Fruit fly (Drosophila melanogaster) whole organism, pupa: Measurements from ENCODE around the gene Edg84A.

Experiments used
- CG10348 ChIP-seq: fragments of 200-800 bp; sonication (Bioruptor generic); IDR thresholded peaks from 2 replicates; pipeline ENCODE4 v1.3.6; 2022; ENCODE audit warnings: missing biosample characterization, missing genetic modification characterization
- CG14655 ChIP-seq: fragments of 200-800 bp; sonication (Bioruptor generic); optimal IDR thresholded peaks from 3 replicates; lab custom pipeline; 2017; ENCODE audit warnings: mild to moderate bottlenecking, missing biosample characterization, missing genetic modification reagents, missing genetic modification characterization
- CG17806 ChIP-seq: fragments of 200-800 bp; sonication (Bioruptor generic); optimal IDR thresholded peaks from 2 replicates; lab custom pipeline; 2018; ENCODE audit warnings: missing biosample characterization, mild to moderate bottlenecking, missing genetic modification characterization, moderate library complexity
- CG32121 ChIP-seq: fragments of 200-800 bp; sonication (Bioruptor generic); IDR thresholded peaks from 2 replicates; pipeline ENCODE4 v1.3.6; 2022; ENCODE audit warnings: missing biosample characterization, missing genetic modification characterization
- D1 ChIP-seq: fragments of 200-800 bp; sonication (Bioruptor generic); optimal IDR thresholded peaks from 2 replicates; lab custom pipeline; 2018; ENCODE audit warnings: missing biosample characterization, mild to moderate bottlenecking, missing genetic modification characterization, moderate library complexity
- Snoo ChIP-seq: fragments of 200-800 bp; sonication (Bioruptor generic); optimal IDR thresholded peaks from 3 replicates; lab custom pipeline; 2017; ENCODE audit warnings: missing biosample characterization, mild to moderate bottlenecking, missing genetic modification characterization, inconsistent platforms
- gl ChIP-seq: fragments of 200-800 bp; sonication (Bioruptor generic); optimal IDR thresholded peaks from 2 replicates; lab custom pipeline; 2018; ENCODE audit warnings: missing biosample characterization, mild to moderate bottlenecking, missing genetic modification characterization
- rn ChIP-seq: fragments of 200-800 bp; sonication (Bioruptor generic); IDR thresholded peaks from 2 replicates; pipeline ENCODE4 v1.3.6; 2022; ENCODE audit warnings: missing biosample characterization, missing genetic modification characterization

dm6 chr3R:6668234-6668633 is 16.0 kb upstream of the Edg84A start:
- TF ChIP-seq CG14655 (GFP tag; lab: Kevin White, UChicago) (no peak), gl (tag; lab: Kevin White, UChicago) (no peak), rn (no peak), CG17806 (no peak), Snoo (tag; lab: Kevin White, UChicago) (no peak), CG32121 (GFP tag; lab: Robert Waterston, UW) (no peak), D1 (tag; lab: Kevin White, UChicago) (no peak), CG10348 (GFP tag; lab: Robert Waterston, UW) (no peak)
